Fruit fly (Drosophila melanogaster) whole organism, embryonic: ENCODE measurements around the gene CG13667.

Experiments used
- BEAF-32 ChIP-seq: fragments of 200-800 bp; sonication (Bioruptor generic); optimal IDR thresholded peaks from 3 replicates; lab custom pipeline; 2017; ENCODE audit warnings: missing biosample characterization, missing genetic modification characterization, mild to moderate bottlenecking, moderate library complexity, missing genetic modification reagents
- BtbVII ChIP-seq: fragments of 200-800 bp; sonication (Bioruptor generic); optimal IDR thresholded peaks from 3 replicates; lab custom pipeline; 2017; ENCODE audit warnings: missing biosample characterization, mild to moderate bottlenecking, missing genetic modification characterization
- CG10147 ChIP-seq: fragments of 200-800 bp; sonication (Bioruptor generic); optimal IDR thresholded peaks from 2 replicates; lab custom pipeline; 2019; ENCODE audit warnings: missing biosample characterization, mild to moderate bottlenecking, missing genetic modification characterization, moderate library complexity
- CG12219 ChIP-seq: fragments of 200-800 bp; sonication (Bioruptor generic); optimal IDR thresholded peaks from 3 replicates; lab custom pipeline; 2018; ENCODE audit warnings: missing biosample characterization, mild to moderate bottlenecking, missing genetic modification characterization
- CG12391 ChIP-seq: fragments of 200-800 bp; sonication (Bioruptor generic); optimal IDR thresholded peaks from 3 replicates; lab custom pipeline; 2018; ENCODE audit warnings: missing biosample characterization, mild to moderate bottlenecking, missing genetic modification characterization, moderate library complexity
- CG12659 ChIP-seq: fragments of 200-800 bp; sonication (Bioruptor generic); optimal IDR thresholded peaks from 3 replicates; lab custom pipeline; 2017; ENCODE audit warnings: mild to moderate bottlenecking, missing biosample characterization, missing genetic modification reagents, missing genetic modification characterization
- CG12744 ChIP-seq: fragments of 200-800 bp; sonication (Bioruptor generic); optimal IDR thresholded peaks from 2 replicates; lab custom pipeline; 2016; ENCODE audit warnings: missing biosample characterization, missing genetic modification characterization
- CG15269 ChIP-seq: fragments of 200-800 bp; sonication (Bioruptor generic); optimal IDR thresholded peaks from 2 replicates; lab custom pipeline; 2018; ENCODE audit warnings: missing biosample characterization, mild to moderate bottlenecking, missing genetic modification characterization, moderate library complexity
- CG17361 ChIP-seq: fragments of 200-800 bp; sonication (Bioruptor generic); IDR thresholded peaks from 3 replicates; pipeline ENCODE4 v1.3.6; 2022; ENCODE audit warnings: missing biosample characterization, missing genetic modification characterization
- CG2202 ChIP-seq: fragments of 200-800 bp; sonication (Bioruptor generic); optimal IDR thresholded peaks from 2 replicates; lab custom pipeline; 2018; ENCODE audit warnings: missing biosample characterization, mild to moderate bottlenecking, missing genetic modification characterization
- CG30020 ChIP-seq: fragments of 200-800 bp; optimal IDR thresholded peaks from 2 replicates; lab custom pipeline; 2019; ENCODE audit warnings: missing biosample characterization, mild to moderate bottlenecking, missing genetic modification characterization, moderate library complexity
- CG30403 ChIP-seq: fragments of 200-800 bp; sonication (Bioruptor generic); optimal IDR thresholded peaks from 3 replicates; lab custom pipeline; 2016; ENCODE audit warnings: missing biosample characterization, missing genetic modification characterization
- CG31365 ChIP-seq: fragments of 200-800 bp; sonication (Bioruptor generic); optimal IDR thresholded peaks from 2 replicates; lab custom pipeline; 2018; ENCODE audit warnings: missing biosample characterization, mild to moderate bottlenecking, missing genetic modification characterization
- CG32772 ChIP-seq: fragments of 200-800 bp; sonication (Bioruptor generic); IDR thresholded peaks from 2 replicates; pipeline ENCODE4 v1.3.6; 2022; ENCODE audit warnings: missing biosample characterization, missing genetic modification characterization
- CG3407 ChIP-seq: fragments of 200-800 bp; sonication (Bioruptor generic); optimal IDR thresholded peaks from 2 replicates; lab custom pipeline; 2018; ENCODE audit warnings: missing biosample characterization, mild to moderate bottlenecking, missing genetic modification characterization
- CG34422 ChIP-seq: fragments of 200-800 bp; sonication (Bioruptor generic); IDR thresholded peaks from 3 replicates; pipeline ENCODE4 v1.3.6; 2022; ENCODE audit warnings: missing biosample characterization, missing genetic modification characterization
- CG3726 ChIP-seq: fragments of 200-800 bp; sonication (Bioruptor generic); IDR thresholded peaks from 3 replicates; pipeline ENCODE4, ENCODE4 v1.3.6; 2022; ENCODE audit warnings: missing biosample characterization, missing genetic modification characterization
- CG43689 ChIP-seq: fragments of 200-800 bp; sonication (Bioruptor generic); IDR thresholded peaks from 2 replicates; pipeline ENCODE4 v1.3.6; 2022; ENCODE audit warnings: missing biosample characterization, missing genetic modification characterization
- CG4424 ChIP-seq: fragments of 200-800 bp; sonication (Bioruptor generic); optimal IDR thresholded peaks from 3 replicates; lab custom pipeline; 2016; ENCODE audit warnings: missing biosample characterization, missing genetic modification characterization
- CG6654 ChIP-seq: fragments of 200-800 bp; sonication (Bioruptor generic); optimal IDR thresholded peaks from 2 replicates; lab custom pipeline; 2017; ENCODE audit warnings: missing biosample characterization, mild to moderate bottlenecking, missing genetic modification characterization
- CG7271 ChIP-seq: fragments of 200-800 bp; sonication (Bioruptor generic); optimal IDR thresholded peaks from 2 replicates; lab custom pipeline; 2018; ENCODE audit warnings: missing biosample characterization, mild to moderate bottlenecking, missing genetic modification characterization, moderate library complexity
- CG8359 ChIP-seq: fragments of 200-800 bp; sonication (Bioruptor generic); optimal IDR thresholded peaks from 2 replicates; lab custom pipeline; 2017; ENCODE audit warnings: missing biosample characterization, mild to moderate bottlenecking, missing genetic modification characterization, borderline replicate concordance
- CG9215 ChIP-seq: fragments of 200-800 bp; sonication (Bioruptor generic); IDR thresholded peaks from 2 replicates; pipeline ENCODE4 v1.3.6; 2022; ENCODE audit warnings: missing biosample characterization, missing genetic modification characterization
- CG9437 ChIP-seq: fragments of 200-800 bp; sonication (Bioruptor generic); optimal IDR thresholded peaks from 2 replicates; lab custom pipeline; 2018; ENCODE audit warnings: missing biosample characterization, mild to moderate bottlenecking, missing genetic modification characterization
- CG9876 ChIP-seq: fragments of 200-800 bp; sonication (Bioruptor generic); optimal IDR thresholded peaks from 2 replicates; lab custom pipeline; 2016; ENCODE audit warnings: missing biosample characterization, missing genetic modification characterization
- D19B ChIP-seq: fragments of 200-800 bp; sonication (Bioruptor generic); optimal IDR thresholded peaks from 2 replicates; lab custom pipeline; 2017; ENCODE audit warnings: missing biosample characterization, mild to moderate bottlenecking, missing genetic modification characterization
- Dbx ChIP-seq: fragments of 200-800 bp; sonication (Bioruptor generic); IDR thresholded peaks from 3 replicates; pipeline ENCODE4 v1.3.6; 2022; ENCODE audit warnings: missing biosample characterization, missing genetic modification characterization
- Dll ChIP-seq: fragments of 200-800 bp; sonication (Bioruptor generic); IDR thresholded peaks from 4 replicates; pipeline ENCODE4 v1.3.6; 2022; ENCODE audit warnings: missing biosample characterization, missing genetic modification characterization; ENCODE audit not compliant: partially characterized antibody
- H15 ChIP-seq: fragments of 200-800 bp; sonication (Bioruptor generic); IDR thresholded peaks from 3 replicates; pipeline ENCODE4 v1.3.6; 2022; ENCODE audit warnings: missing biosample characterization, missing genetic modification characterization
- HLH3B ChIP-seq: fragments of 200-800 bp; sonication (Bioruptor generic); IDR thresholded peaks from 2 replicates; pipeline ENCODE4 v1.3.6; 2022; ENCODE audit warnings: missing biosample characterization, missing genetic modification characterization
- Myb ChIP-seq: fragments of 200-800 bp; sonication (Bioruptor generic); optimal IDR thresholded peaks from 2 replicates; lab custom pipeline; 2016; ENCODE audit warnings: missing biosample characterization, missing genetic modification characterization
- Opbp ChIP-seq: fragments of 200-800 bp; sonication (Bioruptor generic); IDR thresholded peaks from 3 replicates; pipeline ENCODE4 v1.3.6; 2022; ENCODE audit warnings: missing biosample characterization, missing genetic modification characterization; ENCODE audit not compliant: partially characterized antibody
- Ravus ChIP-seq: fragments of 200-800 bp; sonication (Bioruptor generic); IDR thresholded peaks from 2 replicates; pipeline ENCODE4 v1.3.6; 2022; ENCODE audit warnings: missing biosample characterization, missing genetic modification characterization
- Rx ChIP-seq: fragments of 200-800 bp; sonication (Bioruptor generic); IDR thresholded peaks from 2 replicates; pipeline ENCODE4 v1.3.6; 2022; ENCODE audit warnings: missing biosample characterization, missing genetic modification characterization
- Xrp1 ChIP-seq: fragments of 200-800 bp; sonication (Bioruptor generic); IDR thresholded peaks from 2 replicates; pipeline ENCODE4 v1.3.6; 2022; ENCODE audit warnings: missing biosample characterization, missing genetic modification characterization
- cad ChIP-seq: fragments of >200 bp; optimal IDR thresholded peaks from 2 replicates; lab custom pipeline; 2017; ENCODE audit warnings: missing biosample characterization, missing genetic modification characterization
- crp ChIP-seq, 2 experiments: fragments of 200-800 bp; sonication (Bioruptor generic); optimal IDR thresholded peaks; 2 replicates in 1 of 2; 3 replicates in 1 of 2; lab custom pipeline; 2017; ENCODE audit warnings: missing biosample characterization in 2 of 2, missing genetic modification characterization in 2 of 2, mild to moderate bottlenecking in 1 of 2, moderate library complexity in 1 of 2
- ems ChIP-seq: fragments of 200-800 bp; sonication (Bioruptor generic); optimal IDR thresholded peaks from 3 replicates; lab custom pipeline; 2016; ENCODE audit warnings: missing biosample characterization, missing genetic modification characterization
- en ChIP-seq: fragments of 200-800 bp; sonication (Bioruptor generic); optimal IDR thresholded peaks from 2 replicates; lab custom pipeline; 2016; ENCODE audit warnings: missing biosample characterization, missing genetic modification characterization
- eve ChIP-seq, 2 experiments: fragments of >200 bp; optimal IDR thresholded peaks; 2 replicates each; lab custom pipeline; 2017; ENCODE audit warnings: missing biosample characterization in 2 of 2, missing genetic modification characterization in 2 of 2
- gcm ChIP-seq: fragments of 200-800 bp; sonication (Bioruptor generic); optimal IDR thresholded peaks from 2 replicates; lab custom pipeline; 2019; ENCODE audit warnings: missing biosample characterization, mild to moderate bottlenecking, missing genetic modification characterization, moderate library complexity
- luna ChIP-seq: fragments of 200-800 bp; sonication (Bioruptor generic); optimal IDR thresholded peaks from 2 replicates; lab custom pipeline; 2016; ENCODE audit warnings: missing biosample characterization, missing genetic modification characterization
- pfk ChIP-seq: fragments of 200-800 bp; sonication (Bioruptor generic); optimal IDR thresholded peaks from 2 replicates; lab custom pipeline; 2018; ENCODE audit warnings: missing biosample characterization, mild to moderate bottlenecking, missing genetic modification characterization, moderate library complexity
- prd ChIP-seq, 3 experiments: fragments of >200 bp in 2 of 3; fragments of 200-800 bp in 1 of 3; sonication (Bioruptor generic) in 1 of 3; optimal IDR thresholded peaks in 2 of 3; IDR thresholded peaks in 1 of 3; 2 replicates in 2 of 3; 3 replicates in 1 of 3; pipeline versions ENCODE4 v1.3.6 to Lab custom; 2017 to 2022; ENCODE audit warnings: missing biosample characterization in 1 of 3, missing genetic modification characterization in 1 of 3
- sd ChIP-seq: fragments of 200-800 bp; sonication (Bioruptor generic); optimal IDR thresholded peaks from 3 replicates; lab custom pipeline; 2018; ENCODE audit warnings: missing biosample characterization, mild to moderate bottlenecking, missing genetic modification characterization, moderate library complexity
- sim ChIP-seq: fragments of 200-800 bp; sonication (Bioruptor generic); IDR thresholded peaks from 2 replicates; pipeline ENCODE4 v1.3.6; 2022; ENCODE audit warnings: missing biosample characterization, missing genetic modification characterization
- sima ChIP-seq: fragments of 200-800 bp; sonication (Bioruptor generic); optimal IDR thresholded peaks from 2 replicates; lab custom pipeline; 2016; ENCODE audit warnings: missing biosample characterization, missing genetic modification characterization
- toy ChIP-seq: fragments of 200-800 bp; sonication (Bioruptor generic); IDR thresholded peaks from 2 replicates; pipeline ENCODE4 v1.3.6; 2022; ENCODE audit warnings: missing biosample characterization, missing genetic modification characterization

Gene CG13667

dm6 chr3L:8441745-8442575, 36.7 kb downstream of the CG13667 start, which contains the start of gene Unr (continued):
- TF ChIP-seq CG30020 (tag; lab: Kevin White, UChicago) = peak; percentile 8
- peak; percentile 85 for TF ChIP-seq CG12659 (GFP tag; lab: Kevin White, UChicago)
- peak; percentile 17 for TF ChIP-seq CG8359 (GFP tag; lab: Kevin White, UChicago)
- peak; percentile 35 for TF ChIP-seq BtbVII (GFP tag; lab: Kevin White, UChicago)
- peak; percentile 5 for TF ChIP-seq sima (GFP tag; lab: Kevin White, UChicago)
- TF ChIP-seq CG31365 (tag; lab: Kevin White, UChicago) = peak; percentile 23
- TF ChIP-seq Rx (GFP tag; lab: Robert Waterston, UW) = peak; percentile 63; the same call in 1 of the 2 replicates
- peak; percentile 83 for TF ChIP-seq CG4424
- TF ChIP-seq Dbx = peak; percentile 83; the same call in 2 of the 3 replicates
- TF ChIP-seq Ravus (GFP tag; lab: Robert Waterston, UW) = peak; percentile 19
- peak; percentile 78 for TF ChIP-seq ems (GFP tag; lab: Kevin White, UChicago)
- peak; percentile 58 for TF ChIP-seq CG9437 (GFP tag; lab: Kevin White, UChicago)
- TF ChIP-seq CG10147 (GFP tag; lab: Kevin White, UChicago) = peak; percentile 37
- TF ChIP-seq eve (GFP tag; optimal IDR thresholded peaks at IDR 0.05; lab: Kevin White, UChicago) = no peak
- TF ChIP-seq CG34422 (GFP tag; lab: Robert Waterston, UW) = peak; percentile 91
- TF ChIP-seq Xrp1 (GFP tag; lab: Robert Waterston, UW) = peak; percentile 82
- peak; percentile 55 for TF ChIP-seq luna
- peak; percentile 65 for TF ChIP-seq HLH3B (GFP tag; lab: Robert Waterston, UW)
- TF ChIP-seq CG3407 (GFP tag; lab: Kevin White, UChicago) = peak; percentile 59
- TF ChIP-seq CG12219 (GFP tag; lab: Kevin White, UChicago) = peak; percentile 55
- peak; percentile 71 for TF ChIP-seq Myb (GFP tag; lab: Kevin White, UChicago)
- TF ChIP-seq toy (GFP tag; lab: Robert Waterston, UW) = 0 out of 2 replicates have a peak, but pooled peaks have one; percentile 13
- peak in 1 of 2 experiments; percentile 58 for TF ChIP-seq crp (GFP tag; optimal IDR thresholded peaks at IDR 0.05; lab: Kevin White, UChicago)
- peak; percentile 79 for TF ChIP-seq CG12391 (tag; lab: Kevin White, UChicago)
- peak; percentile 44; the same call in 1 of the 2 replicates for TF ChIP-seq sim (GFP tag; lab: Robert Waterston, UW)
- TF ChIP-seq sd (tag; lab: Kevin White, UChicago) = peak; percentile 38
- peak; percentile 79 for TF ChIP-seq CG15269 (tag; lab: Kevin White, UChicago)
- TF ChIP-seq CG43689 (GFP tag; lab: Robert Waterston, UW) = no peak; the same call in 1 of the 2 replicates
- TF ChIP-seq CG32772 (GFP tag; lab: Robert Waterston, UW) = no peak; the same call in 1 of the 2 replicates
- peak; percentile 50; the same call in 1 of the 3 replicates for TF ChIP-seq H15
- TF ChIP-seq Dll (GFP tag; lab: Robert Waterston, UW) = no peak
- peak; percentile 18 for TF ChIP-seq en (GFP tag; lab: Kevin White, UChicago)
- TF ChIP-seq CG7271 (tag; lab: Kevin White, UChicago) = no peak
- peak; percentile 87 for TF ChIP-seq CG30403 (GFP tag; lab: Kevin White, UChicago)
- TF ChIP-seq pfk (GFP tag; lab: Kevin White, UChicago) = peak; percentile 21
- no peak for TF ChIP-seq cad
- peak; percentile 45 for TF ChIP-seq D19B
- peak; percentile 92 for TF ChIP-seq CG17361 (GFP tag; lab: Robert Waterston, UW)
- peak; percentile 79 for TF ChIP-seq CG12744 (GFP tag; lab: Kevin White, UChicago)
- peak; percentile 70 for TF ChIP-seq gcm (GFP tag; lab: Kevin White, UChicago)
- TF ChIP-seq CG9215 = no peak
- no peak for TF ChIP-seq prd (optimal IDR thresholded peaks at IDR 0.05; lab: Kevin White, UChicago)
- TF ChIP-seq prd (GFP tag; IDR thresholded peaks at IDR 0.05; lab: Robert Waterston, UW) = peak; percentile 83
- TF ChIP-seq CG3726 (GFP tag; lab: Robert Waterston, UW) = no peak
- no peak for TF ChIP-seq Opbp (GFP tag; lab: Robert Waterston, UW)
- peak; percentile 70 for TF ChIP-seq CG9876 (GFP tag; lab: Kevin White, UChicago)
- TF ChIP-seq CG2202 (tag; lab: Kevin White, UChicago) = peak; percentile 27
- peak; percentile 37 for TF ChIP-seq BEAF-32 (GFP tag; lab: Kevin White, UChicago)
- peak; percentile 4 for TF ChIP-seq CG6654 (GFP tag; lab: Kevin White, UChicago)
